Worm (Caenorhabditis elegans) whole organism, L3 larva: ENCODE results near the gene srv-28.
"Not testable (repeated sequence)": the region's sequence is repeated elsewhere in the genome, so short reads cannot be mapped to it uniquely, and the experiment has no call there.

Experiments
- R02D3.7 ChIP-seq: fragments of 150-350 bp; optimal IDR thresholded peaks from 2 replicates; lab custom pipeline; 2014; ENCODE audit warnings: missing biosample characterization, missing genetic modification characterization
- ZK546.5 ChIP-seq: sonication (generic microtip); optimal IDR thresholded peaks from 2 replicates; lab custom pipeline; 2017; ENCODE audit warnings: missing biosample characterization, missing genetic modification characterization
- ama-1 ChIP-seq: fragments of 150-350 bp; optimal IDR thresholded peaks from 2 replicates; lab custom pipeline; 2018
- ceh-16 ChIP-seq: sonication (generic microtip); optimal IDR thresholded peaks from 2 replicates; lab custom pipeline; 2017; ENCODE audit warnings: missing biosample characterization, missing genetic modification characterization
- ceh-28 ChIP-seq: fragments of 150-350 bp; optimal IDR thresholded peaks from 2 replicates; lab custom pipeline; 2014; ENCODE audit warnings: missing biosample characterization, missing genetic modification reagents, missing genetic modification characterization
- ceh-9 ChIP-seq: sonication (generic microtip); optimal IDR thresholded peaks from 2 replicates; lab custom pipeline; 2018; ENCODE audit warnings: missing biosample characterization, missing genetic modification characterization
- daf-12 ChIP-seq: fragments of 150-350 bp; optimal IDR thresholded peaks from 2 replicates; lab custom pipeline; 2014; ENCODE audit warnings: missing biosample characterization, missing genetic modification reagents, missing genetic modification characterization
- egl-5 ChIP-seq: fragments of 150-350 bp; optimal IDR thresholded peaks from 2 replicates; lab custom pipeline; 2017; ENCODE audit warnings: missing biosample characterization, missing genetic modification reagents, missing genetic modification characterization, inconsistent platforms
- elt-1 ChIP-seq: fragments of 150-350 bp; optimal IDR thresholded peaks from 2 replicates; lab custom pipeline; 2014; ENCODE audit warnings: missing biosample characterization, missing genetic modification characterization
- elt-2 ChIP-seq: sonication (generic microtip); optimal IDR thresholded peaks from 2 replicates; lab custom pipeline; 2016; ENCODE audit warnings: missing genetic modification reagents, mild to moderate bottlenecking, missing genetic modification characterization, missing compliant biosample characterization
- elt-3 ChIP-seq, 3 experiments: fragments of 150-350 bp in 1 of 3; sonication (generic microtip) in 2 of 3; optimal IDR thresholded peaks; 2 replicates in 2 of 3; 4 replicates in 1 of 3; lab custom pipeline; 2014 to 2017; ENCODE audit warnings: missing biosample characterization in 3 of 3, missing genetic modification characterization in 3 of 3
- eor-1 ChIP-seq, 2 experiments: fragments of 150-350 bp; optimal IDR thresholded peaks; 2 replicates each; lab custom pipeline; 2014 to 2018; ENCODE audit warnings: missing biosample characterization in 2 of 2, missing genetic modification characterization in 2 of 2
- lin-15B ChIP-seq: fragments of 150-350 bp; optimal IDR thresholded peaks from 2 replicates; lab custom pipeline; 2014; ENCODE audit warnings: missing biosample characterization, missing genetic modification characterization
- lin-39 ChIP-seq: fragments of 150-350 bp; optimal IDR thresholded peaks from 2 replicates; lab custom pipeline; 2018; ENCODE audit warnings: missing biosample characterization, missing genetic modification reagents, missing genetic modification characterization
- lsy-12 ChIP-seq: sonication (generic microtip); optimal IDR thresholded peaks from 2 replicates; lab custom pipeline; 2016; ENCODE audit warnings: mild to moderate bottlenecking, missing genetic modification characterization, missing compliant biosample characterization
- nfya-1 ChIP-seq: sonication (generic microtip); optimal IDR thresholded peaks from 2 replicates; lab custom pipeline; 2017; ENCODE audit warnings: missing genetic modification characterization, mild to moderate bottlenecking, missing compliant biosample characterization, antibody characterized with exemption, moderate library complexity; ENCODE audit not compliant: insufficient read depth
- nhr-12 ChIP-seq: fragments of 150-350 bp; optimal IDR thresholded peaks from 2 replicates; lab custom pipeline; 2014; ENCODE audit warnings: missing biosample characterization, missing genetic modification characterization
- nhr-28 ChIP-seq: fragments of 150-350 bp; optimal IDR thresholded peaks from 2 replicates; lab custom pipeline; 2014; ENCODE audit warnings: missing biosample characterization, missing genetic modification characterization
- nhr-76 ChIP-seq: fragments of 150-350 bp; sonication (generic microtip); optimal IDR thresholded peaks from 5 replicates; lab custom pipeline; 2014; ENCODE audit warnings: missing biosample characterization, missing genetic modification characterization
- nhr-77 ChIP-seq: fragments of 150-350 bp; optimal IDR thresholded peaks from 2 replicates; lab custom pipeline; 2014; ENCODE audit warnings: missing biosample characterization, missing genetic modification characterization
- pha-4 ChIP-seq: fragments of 150-350 bp; optimal IDR thresholded peaks from 2 replicates; lab custom pipeline; 2014; ENCODE audit warnings: missing biosample characterization, missing genetic modification reagents, missing genetic modification characterization
- pqm-1 ChIP-seq: fragments of 150-350 bp; optimal IDR thresholded peaks from 2 replicates; lab custom pipeline; 2017; ENCODE audit warnings: missing biosample characterization, missing genetic modification characterization, inconsistent platforms
- skn-1 ChIP-seq: fragments of 150-350 bp; optimal IDR thresholded peaks from 2 replicates; lab custom pipeline; 2014; ENCODE audit warnings: missing biosample characterization, missing genetic modification characterization
- snpc-4 ChIP-seq: fragments of 150-350 bp; optimal IDR thresholded peaks from 2 replicates; lab custom pipeline; 2014; ENCODE audit warnings: missing biosample characterization, missing genetic modification characterization
- unc-39 ChIP-seq: sonication (generic microtip); optimal IDR thresholded peaks from 4 replicates; lab custom pipeline; 2017; ENCODE audit warnings: missing biosample characterization, missing genetic modification characterization
- unc-62 ChIP-seq: fragments of 150-350 bp; sonication (generic microtip); optimal IDR thresholded peaks from 4 replicates; lab custom pipeline; 2014; ENCODE audit warnings: missing biosample characterization, missing genetic modification reagents, missing genetic modification characterization
- ztf-11 ChIP-seq: fragments of 150-350 bp; optimal IDR thresholded peaks from 2 replicates; lab custom pipeline; 2014; ENCODE audit warnings: missing biosample characterization, missing genetic modification characterization
- ztf-4 ChIP-seq: fragments of 150-350 bp; optimal IDR thresholded peaks from 2 replicates; lab custom pipeline; 2014; ENCODE audit warnings: missing biosample characterization, missing genetic modification characterization

srv-28 gene

ce11 chrIV:6254635-6255034 lies 8.5 kb downstream of the srv-28 start, which contains the start of gene T13A10.64:
TSS of gene T13A10.64 (plus strand) at chrIV:6254935.
- no peak for TF ChIP-seq unc-62 (GFP tag; lab: Kevin White, UChicago)

ce11 chrIV:6253000-6253399 lies 10.1 kb downstream of the srv-28 start, which contains the start of gene T13A10.2:
TSS of gene T13A10.2 (plus strand) at chrIV:6253300.
- not testable (repeated sequence) for TF ChIP-seq ceh-9, nhr-28, unc-39 (tag; lab: Kevin White, UChicago)

- TF ChIP-seq nfya-1 (tag; lab: Kevin White, UChicago) = peak; percentile 19
- no peak for TF ChIP-seq daf-12 (tag; lab: Kevin White, UChicago)
- TF ChIP-seq lin-39 = peak; percentile 36
These were observed 13.6 kb downstream of the srv-28 start, which contains the start of gene F58F9.1 for ce11 chrIV:6249591-6249990. TSS of gene F58F9.1 (plus strand) at chrIV:6249841.

ce11 chrIV:6248486-6248885 lies 14.7 kb downstream of the srv-28 start, which contains the start of gene acox-3:
TSS of gene acox-3 (minus strand) at chrIV:6248492.
- peak; percentile 43 for TF ChIP-seq pha-4 (tag; lab: Kevin White, UChicago)
- no peak for TF ChIP-seq egl-5 (tag; lab: Kevin White, UChicago)
- TF ChIP-seq elt-2 = peak; percentile 77
- TF ChIP-seq pqm-1 (tag; lab: Kevin White, UChicago) = peak; percentile 57
- no peak for TF ChIP-seq ZK546.5 (tag; lab: Kevin White, UChicago)
- TF ChIP-seq nhr-28 (tag; lab: Kevin White, UChicago) = no peak
- TF ChIP-seq unc-62 (GFP tag; lab: Kevin White, UChicago) = no peak
- no peak for TF ChIP-seq nhr-76 (tag; lab: Kevin White, UChicago)
- TF ChIP-seq ceh-28 (tag; lab: Kevin White, UChicago) = peak; percentile 0
- no peak for TF ChIP-seq daf-12 (tag; lab: Kevin White, UChicago)
- TF ChIP-seq skn-1 (tag; lab: Kevin White, UChicago) = no peak

- no peak for TF ChIP-seq eor-1 (tag; optimal IDR thresholded peaks at IDR 0.05; lab: Kevin White, UChicago)
- no peak for TF ChIP-seq ztf-11
- TF ChIP-seq daf-12 (tag; lab: Kevin White, UChicago) = no peak
- TF ChIP-seq pha-4 (tag; lab: Kevin White, UChicago) = no peak
- TF ChIP-seq lin-39 = no peak
- no peak for TF ChIP-seq elt-1 (tag; lab: Kevin White, UChicago)
- TF ChIP-seq snpc-4 = no peak
- no peak for TF ChIP-seq lsy-12 (tag; lab: Kevin White, UChicago)
- TF ChIP-seq, all 47 proteins: peak for 0
These were observed 23.2 kb downstream of the srv-28 start, which contains the start of gene F58F9.9 for ce11 chrIV:6239993-6240392. TSS of gene F58F9.9 (plus strand) at chrIV:6240293.

ce11 chrIV:6237508-6238227 lies 25.5 kb downstream of the srv-28 start, which contains the start of the genes F58F9.6 and F58F9.8:
TSS of gene F58F9.6 (minus strand) at chrIV:6237608.
TSS of gene F58F9.8 (plus strand) at chrIV:6238177.
- no peak for TF ChIP-seq ztf-4
- no peak for TF ChIP-seq daf-12 (tag; lab: Kevin White, UChicago)
- no peak for TF ChIP-seq unc-39 (tag; lab: Kevin White, UChicago)
- no peak for TF ChIP-seq lin-15B (tag; lab: Kevin White, UChicago)
- TF ChIP-seq ama-1 (lab: Kevin White, UChicago) = no peak
- TF ChIP-seq pha-4 (tag; lab: Kevin White, UChicago) = no peak
- TF ChIP-seq nhr-28 (tag; lab: Kevin White, UChicago) = no peak
- no peak for TF ChIP-seq nhr-77 (tag; lab: Kevin White, UChicago)
- no peak for TF ChIP-seq elt-3 (tag; optimal IDR thresholded peaks at IDR 0.05; lab: Kevin White, UChicago)
- TF ChIP-seq R02D3.7 (tag; lab: Kevin White, UChicago) = no peak
- TF ChIP-seq ceh-16 (tag; lab: Kevin White, UChicago) = no peak
- no peak for TF ChIP-seq nhr-12 (tag; lab: Kevin White, UChicago)
- TF ChIP-seq elt-2 = no peak
- no peak for TF ChIP-seq snpc-4
- TF ChIP-seq egl-5 (tag; lab: Kevin White, UChicago) = no peak
- TF ChIP-seq, all 47 proteins: peak for 0
